Worm (Caenorhabditis elegans) whole organism, L4 larva: ENCODE measurements around the gene tomm-70.
A peak's percentile ranks its signal among the peaks of the same experiment; 100 is the strongest.

Source experiments
- D1046.2 ChIP-seq: fragments of 200-800 bp; sonication (Bioruptor generic); IDR thresholded peaks from 2 replicates; pipeline ENCODE4 v1.3.6; 2022; ENCODE audit warnings: missing genetic modification characterization, missing compliant biosample characterization
- F10B5.3 ChIP-seq: sonication (generic microtip); optimal IDR thresholded peaks from 2 replicates; lab custom pipeline; 2016; ENCODE audit warnings: mild to moderate bottlenecking, missing genetic modification characterization, missing compliant biosample characterization
- F44E2.7 ChIP-seq: fragments of 200-800 bp; sonication (Bioruptor generic); IDR thresholded peaks from 2 replicates; pipeline ENCODE4 v2.1.2; 2022; ENCODE audit warnings: missing genetic modification characterization, missing compliant biosample characterization
- T26A8.4 ChIP-seq: fragments of 200-800 bp; sonication (Bioruptor generic); IDR thresholded peaks from 2 replicates; pipeline ENCODE4 v1.3.6; 2022; ENCODE audit warnings: missing genetic modification characterization, missing compliant biosample characterization
- Y105C5A.15 ChIP-seq: fragments of 200-800 bp; sonication (Bioruptor generic); IDR thresholded peaks from 2 replicates; pipeline ENCODE4 v1.3.6; 2022; ENCODE audit warnings: missing genetic modification characterization, missing compliant biosample characterization
- Y75B8A.6 ChIP-seq: fragments of 200-800 bp; sonication (Bioruptor generic); IDR thresholded peaks from 2 replicates; pipeline ENCODE4 v1.3.6; 2022; ENCODE audit warnings: missing genetic modification reagents, missing genetic modification characterization, missing compliant biosample characterization
- ama-1 ChIP-seq: fragments of 150-350 bp; optimal IDR thresholded peaks from 2 replicates; lab custom pipeline; 2014; ENCODE audit warnings: inconsistent platforms, mixed read lengths
- ceh-20 ChIP-seq: fragments of 200-800 bp; sonication (Bioruptor generic); IDR thresholded peaks from 2 replicates; pipeline ENCODE4 v1.3.6; 2022; ENCODE audit warnings: missing genetic modification reagents, missing genetic modification characterization, missing compliant biosample characterization
- ceh-62 ChIP-seq: sonication (generic microtip); optimal IDR thresholded peaks from 2 replicates; lab custom pipeline; 2017; ENCODE audit warnings: missing biosample characterization, missing genetic modification characterization
- daf-16 ChIP-seq, 3 experiments: sonication (generic microtip); optimal IDR thresholded peaks; 2 replicates each; lab custom pipeline; 2016 to 2017; ENCODE audit warnings: missing genetic modification characterization in 3 of 3, missing genetic modification reagents in 3 of 3, mild to moderate bottlenecking in 2 of 3, missing compliant biosample characterization in 2 of 3, missing biosample characterization in 1 of 3, moderate library complexity in 1 of 3
- dmd-6 ChIP-seq: fragments of 200-800 bp; sonication (Bioruptor generic); IDR thresholded peaks from 2 replicates; pipeline ENCODE4 v1.3.6; 2022; ENCODE audit warnings: missing genetic modification reagents, missing genetic modification characterization, missing compliant biosample characterization
- dmd-9 ChIP-seq: fragments of 200-800 bp; sonication (Bioruptor generic); IDR thresholded peaks from 2 replicates; pipeline ENCODE4 v1.3.6; 2022; ENCODE audit warnings: missing genetic modification reagents, missing genetic modification characterization, missing compliant biosample characterization
- duxl-1 ChIP-seq: sonication (generic microtip); optimal IDR thresholded peaks from 2 replicates; lab custom pipeline; 2016; ENCODE audit warnings: mild to moderate bottlenecking, missing genetic modification characterization, moderate library complexity, missing compliant biosample characterization; ENCODE audit not compliant: poor library complexity
- dve-1 ChIP-seq: sonication (generic microtip); optimal IDR thresholded peaks from 2 replicates; lab custom pipeline; 2017; ENCODE audit warnings: antibody characterized with exemption, mild to moderate bottlenecking, missing genetic modification characterization, missing compliant biosample characterization; ENCODE audit not compliant: insufficient read depth
- gei-8 ChIP-seq: fragments of 200-800 bp; sonication (Bioruptor generic); optimal IDR thresholded peaks from 2 replicates; lab custom pipeline; 2018; ENCODE audit warnings: mild to moderate bottlenecking, missing genetic modification characterization, missing compliant biosample characterization
- hlh-30 ChIP-seq: sonication (generic microtip); optimal IDR thresholded peaks from 2 replicates; lab custom pipeline; 2017; ENCODE audit warnings: antibody characterized with exemption, mild to moderate bottlenecking, missing genetic modification characterization, missing compliant biosample characterization; ENCODE audit not compliant: insufficient read depth
- hmg-1.1 ChIP-seq: fragments of 200-800 bp; sonication (Bioruptor generic); IDR thresholded peaks from 2 replicates; pipeline ENCODE4 v1.3.6; 2022; ENCODE audit warnings: missing genetic modification reagents, missing genetic modification characterization, missing compliant biosample characterization
- jun-1 ChIP-seq: fragments of 150-350 bp; optimal IDR thresholded peaks from 2 replicates; lab custom pipeline; 2014; ENCODE audit warnings: missing biosample characterization, missing genetic modification reagents, missing genetic modification characterization
- lin-1 ChIP-seq: fragments of 200-800 bp; sonication (Bioruptor generic); IDR thresholded peaks from 2 replicates; pipeline ENCODE4 v1.3.6; 2022; ENCODE audit warnings: missing genetic modification reagents, missing genetic modification characterization, missing compliant biosample characterization
- lin-13 ChIP-seq: fragments of 150-350 bp; optimal IDR thresholded peaks from 2 replicates; lab custom pipeline; 2014; ENCODE audit warnings: missing biosample characterization, missing genetic modification reagents, missing genetic modification characterization
- lin-29 ChIP-seq: fragments of 200-800 bp; sonication (Bioruptor generic); IDR thresholded peaks from 2 replicates; pipeline ENCODE4 v1.3.6; 2022; ENCODE audit warnings: missing genetic modification reagents, missing genetic modification characterization, missing compliant biosample characterization
- lin-39 ChIP-seq: fragments of 150-350 bp; optimal IDR thresholded peaks from 2 replicates; lab custom pipeline; 2014; ENCODE audit warnings: missing biosample characterization, missing genetic modification reagents, missing genetic modification characterization
- madf-5 ChIP-seq, 2 experiments: fragments of 200-800 bp; sonication (Bioruptor generic); IDR thresholded peaks; 2 replicates each; pipeline ENCODE4 v1.3.6; 2022; ENCODE audit warnings: missing compliant biosample characterization in 2 of 2, missing genetic modification characterization in 2 of 2
- mep-1 ChIP-seq: fragments of 150-350 bp; sonication (generic microtip); optimal IDR thresholded peaks from 3 replicates; lab custom pipeline; 2014; ENCODE audit warnings: missing biosample characterization, missing genetic modification characterization
- mes-2 ChIP-seq: sonication (generic microtip); optimal IDR thresholded peaks from 2 replicates; lab custom pipeline; 2016; ENCODE audit warnings: missing genotype, mild to moderate bottlenecking, missing genetic modification characterization, missing compliant biosample characterization; ENCODE audit not compliant: poor library complexity, severe bottlenecking
- mxl-3 ChIP-seq: fragments of 200-800 bp; sonication (Bioruptor generic); optimal IDR thresholded peaks from 2 replicates; lab custom pipeline; 2018; ENCODE audit warnings: mild to moderate bottlenecking, missing genetic modification characterization, missing compliant biosample characterization
- nhr-10 ChIP-seq: fragments of 150-350 bp; optimal IDR thresholded peaks from 2 replicates; lab custom pipeline; 2014; ENCODE audit warnings: missing biosample characterization, missing genetic modification characterization
- nhr-102 ChIP-seq: sonication (generic microtip); optimal IDR thresholded peaks from 2 replicates; lab custom pipeline; 2016; ENCODE audit warnings: mild to moderate bottlenecking, missing genetic modification characterization, moderate library complexity, missing compliant biosample characterization
- nhr-11 ChIP-seq: fragments of 150-350 bp; optimal IDR thresholded peaks from 2 replicates; lab custom pipeline; 2014; ENCODE audit warnings: missing biosample characterization, missing genetic modification characterization
- nhr-237 ChIP-seq: sonication (generic microtip); optimal IDR thresholded peaks from 2 replicates; lab custom pipeline; 2017; ENCODE audit warnings: missing biosample characterization, missing genetic modification characterization
- nhr-25 ChIP-seq: sonication (generic microtip); optimal IDR thresholded peaks from 2 replicates; lab custom pipeline; 2017; ENCODE audit warnings: missing genetic modification characterization, mild to moderate bottlenecking, missing compliant biosample characterization, antibody characterized with exemption, moderate library complexity, borderline replicate concordance; ENCODE audit not compliant: insufficient read depth
- nhr-28 ChIP-seq: fragments of 150-350 bp; optimal IDR thresholded peaks from 2 replicates; lab custom pipeline; 2014; ENCODE audit warnings: missing biosample characterization, missing genetic modification characterization
- nhr-41 ChIP-seq: fragments of 200-800 bp; sonication (Bioruptor generic); IDR thresholded peaks from 2 replicates; pipeline ENCODE4 v1.3.6; 2022; ENCODE audit warnings: missing genetic modification reagents, missing genetic modification characterization, missing compliant biosample characterization
- nhr-42 ChIP-seq: fragments of 200-800 bp; sonication (Bioruptor generic); IDR thresholded peaks from 2 replicates; pipeline ENCODE4 v1.3.6; 2022; ENCODE audit warnings: missing genetic modification characterization, missing compliant biosample characterization
- nhr-6 ChIP-seq: fragments of 150-350 bp; optimal IDR thresholded peaks from 2 replicates; lab custom pipeline; 2014; ENCODE audit warnings: missing biosample characterization, missing genetic modification characterization
- nhr-77 ChIP-seq: fragments of 150-350 bp; optimal IDR thresholded peaks from 2 replicates; lab custom pipeline; 2014; ENCODE audit warnings: missing biosample characterization, missing genetic modification characterization
- pha-4 ChIP-seq, 2 experiments: fragments of 150-350 bp in 1 of 2; fragments of 200-800 bp in 1 of 2; sonication (Bioruptor generic) in 1 of 2; IDR thresholded peaks in 1 of 2; optimal IDR thresholded peaks in 1 of 2; 2 replicates each; pipeline versions ENCODE4 v1.3.6 to Lab custom; 2014 to 2022; ENCODE audit warnings: missing genetic modification characterization in 2 of 2, missing genetic modification reagents in 2 of 2, missing biosample characterization in 1 of 2, missing compliant biosample characterization in 1 of 2
- set-16 ChIP-seq: fragments of 200-800 bp; sonication (Bioruptor generic); IDR thresholded peaks from 2 replicates; pipeline ENCODE4 v1.3.6; 2022; ENCODE audit warnings: missing genetic modification reagents, missing genetic modification characterization, missing compliant biosample characterization
- snpc-1.2 ChIP-seq: fragments of 200-800 bp; sonication (Bioruptor generic); IDR thresholded peaks from 2 replicates; pipeline ENCODE4 v1.3.6; 2022; ENCODE audit warnings: missing genetic modification reagents, missing genetic modification characterization, missing compliant biosample characterization
- spr-1 ChIP-seq: sonication (generic microtip); optimal IDR thresholded peaks from 2 replicates; lab custom pipeline; 2016; ENCODE audit warnings: mild to moderate bottlenecking, missing genetic modification characterization, missing compliant biosample characterization
- spr-3 ChIP-seq: fragments of 200-800 bp; sonication (Bioruptor generic); optimal IDR thresholded peaks from 2 replicates; lab custom pipeline; 2018; ENCODE audit warnings: mild to moderate bottlenecking, missing genetic modification characterization, missing compliant biosample characterization
- unc-130 ChIP-seq: sonication (generic microtip); optimal IDR thresholded peaks from 2 replicates; lab custom pipeline; 2016; ENCODE audit warnings: missing genetic modification reagents, missing genetic modification characterization, missing compliant biosample characterization
- unc-62 ChIP-seq, 3 experiments: fragments of 150-350 bp in 1 of 3; sonication (generic microtip); optimal IDR thresholded peaks in 2 of 3; peaks in 1 of 3; 1 replicate in 1 of 3; 2 replicates in 2 of 3; lab custom pipeline; 2014 to 2017; ENCODE audit warnings: missing biosample characterization in 3 of 3, missing genetic modification characterization in 3 of 3, missing genetic modification reagents in 3 of 3, missing genotype in 1 of 3
- vab-7 ChIP-seq: fragments of 200-800 bp; sonication (Bioruptor generic); IDR thresholded peaks from 2 replicates; pipeline ENCODE4 v1.3.6; 2022; ENCODE audit warnings: missing genetic modification reagents, missing genetic modification characterization, missing compliant biosample characterization
- zip-11 ChIP-seq: fragments of 200-800 bp; sonication (Bioruptor generic); IDR thresholded peaks from 2 replicates; pipeline ENCODE4 v1.3.6; 2022; ENCODE audit warnings: missing genetic modification characterization, missing compliant biosample characterization
- zip-2 ChIP-seq: fragments of 150-350 bp; optimal IDR thresholded peaks from 2 replicates; lab custom pipeline; 2014; ENCODE audit warnings: missing biosample characterization, missing genetic modification characterization
- ztf-7 ChIP-seq: fragments of 150-350 bp; optimal IDR thresholded peaks from 2 replicates; lab custom pipeline; 2014; ENCODE audit warnings: missing biosample characterization, missing genetic modification characterization

tomm-70 gene

DNA sequence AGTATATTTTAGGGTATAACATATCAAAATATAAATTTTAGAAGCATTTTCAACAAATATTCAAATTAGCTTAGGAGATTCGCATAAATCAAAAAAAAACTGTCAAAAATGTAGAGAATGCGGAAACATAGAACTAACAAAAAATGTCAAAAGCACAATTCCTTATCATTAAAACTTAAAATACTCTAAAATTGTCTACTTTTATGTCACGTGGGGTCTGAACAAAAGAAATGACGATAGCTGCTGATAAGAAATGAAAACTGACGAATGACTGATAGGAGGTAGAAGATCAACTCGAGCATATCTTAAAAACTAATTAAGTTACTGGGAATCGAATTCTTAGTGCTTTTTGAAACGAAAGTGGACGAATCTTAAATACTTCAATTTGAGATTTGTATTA, 20.9 kb downstream of the tomm-70 start (continued):
- TF ChIP-seq set-16 (no peak), Y105C5A.15 (GFP tag; lab: Robert Waterston, UW) (no peak), pha-4 (GFP tag; IDR thresholded peaks at IDR 0.05; lab: Robert Waterston, UW) (no peak), pha-4 (tag; optimal IDR thresholded peaks at IDR 0.05; lab: Kevin White, UChicago) (no peak)
- TF ChIP-seq, all 104 proteins: peak for 18

DNA sequence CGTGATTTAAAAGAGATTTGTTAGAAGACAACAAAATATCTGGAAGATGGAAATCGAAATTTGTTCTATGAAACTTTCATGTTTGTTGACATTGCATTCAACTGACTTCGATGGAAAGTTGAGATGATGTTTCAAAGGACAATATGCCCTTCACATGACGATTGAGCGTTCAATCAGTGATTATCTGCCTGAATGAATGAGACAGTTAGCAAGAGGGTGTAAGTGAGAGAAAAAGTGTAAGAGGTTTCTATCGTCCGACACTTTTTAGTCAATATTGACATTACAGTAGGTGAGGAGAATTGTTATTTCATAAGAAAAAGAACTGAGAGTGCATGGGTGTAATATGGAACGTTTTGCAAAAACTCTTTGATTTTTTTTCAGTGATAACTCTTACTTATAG, 21.3 kb downstream of the tomm-70 start:
- peak; percentile 30; the same call in 1 of the 2 replicates for TF ChIP-seq dmd-6 (GFP tag; lab: Robert Waterston, UW)
- no peak for TF ChIP-seq nhr-41 (GFP tag; lab: Robert Waterston, UW)
- TF ChIP-seq ceh-62 (tag; lab: Kevin White, UChicago): no peak
- no peak for TF ChIP-seq zip-11 (GFP tag; lab: Robert Waterston, UW)
- TF ChIP-seq ama-1: no peak
- TF ChIP-seq daf-16 (GFP tag; optimal IDR thresholded peaks at IDR 0.05; lab: Kevin White, UChicago): no peak
- peak; percentile 69 for TF ChIP-seq daf-16 (tag; optimal IDR thresholded peaks at IDR 0.05; lab: Kevin White, UChicago)
- TF ChIP-seq unc-62 (GFP tag; optimal IDR thresholded peaks at IDR 0.05 in 1 of 2; lab: Kevin White, UChicago): peak in 1 of 2 experiments; percentile 97
- TF ChIP-seq unc-62 (tag; optimal IDR thresholded peaks at IDR 0.05; lab: Kevin White, UChicago): no peak
- TF ChIP-seq nhr-6 (tag; lab: Kevin White, UChicago): peak; percentile 73
- TF ChIP-seq lin-1 (GFP tag; lab: Robert Waterston, UW): no peak
- no peak for TF ChIP-seq D1046.2 (GFP tag; lab: Robert Waterston, UW)
- no peak for TF ChIP-seq Y75B8A.6 (GFP tag; lab: Robert Waterston, UW)
- TF ChIP-seq nhr-77 (tag; lab: Kevin White, UChicago): no peak
- no peak for TF ChIP-seq nhr-10 (tag; lab: Kevin White, UChicago)
- TF ChIP-seq hlh-30 (tag; lab: Kevin White, UChicago): peak; percentile 82
- no peak for TF ChIP-seq spr-1 (tag; lab: Kevin White, UChicago)
- TF ChIP-seq F10B5.3: no peak
- peak; percentile 40 for TF ChIP-seq nhr-25 (tag; lab: Kevin White, UChicago)
- TF ChIP-seq nhr-28 (tag; lab: Kevin White, UChicago): peak; percentile 60
- TF ChIP-seq dve-1 (tag; lab: Kevin White, UChicago): peak; percentile 10
- no peak for TF ChIP-seq madf-5 (GFP tag; IDR thresholded peaks at IDR 0.05; lab: Robert Waterston, UW)
- TF ChIP-seq duxl-1 (tag; lab: Kevin White, UChicago): no peak
- no peak for TF ChIP-seq ceh-20
- peak; percentile 17 for TF ChIP-seq mep-1 (tag; lab: Kevin White, UChicago)
- no peak for TF ChIP-seq vab-7 (GFP tag; lab: Robert Waterston, UW)
- TF ChIP-seq Y105C5A.15 (GFP tag; lab: Robert Waterston, UW): no peak
- no peak for TF ChIP-seq F44E2.7 (GFP tag; lab: Robert Waterston, UW)
- TF ChIP-seq unc-130 (GFP tag; lab: Kevin White, UChicago): no peak
- peak; percentile 32 for TF ChIP-seq mes-2
- TF ChIP-seq nhr-102: no peak
- no peak for TF ChIP-seq lin-39
- no peak for TF ChIP-seq lin-13 (GFP tag; lab: Kevin White, UChicago)
- TF ChIP-seq lin-29: no peak
- no peak for TF ChIP-seq spr-3 (GFP tag; lab: Kevin White, UChicago)
- TF ChIP-seq zip-2 (tag; lab: Kevin White, UChicago): no peak
- no peak for TF ChIP-seq pha-4 (GFP tag; IDR thresholded peaks at IDR 0.05; lab: Robert Waterston, UW)
- peak; percentile 99 for TF ChIP-seq pha-4 (tag; optimal IDR thresholded peaks at IDR 0.05; lab: Kevin White, UChicago)
- no peak for TF ChIP-seq T26A8.4
- no peak for TF ChIP-seq snpc-1.2 (GFP tag; lab: Robert Waterston, UW)
- peak; percentile 5 for TF ChIP-seq gei-8 (GFP tag; lab: Kevin White, UChicago)
- 0 out of 2 replicates have a peak, but pooled peaks have one; percentile 25 for TF ChIP-seq hmg-1.1 (GFP tag; lab: Robert Waterston, UW)
- TF ChIP-seq nhr-237 (tag; lab: Kevin White, UChicago): no peak
- TF ChIP-seq nhr-11 (tag; lab: Kevin White, UChicago): no peak
- TF ChIP-seq dmd-9 (GFP tag; lab: Robert Waterston, UW): no peak
- TF ChIP-seq jun-1: no peak
- peak; percentile 50 for TF ChIP-seq mxl-3 (GFP tag; lab: Kevin White, UChicago)
- no peak for TF ChIP-seq nhr-42
- TF ChIP-seq ztf-7 (tag; lab: Kevin White, UChicago): no peak
